Worm (Caenorhabditis elegans) whole organism, L2 larva: ENCODE data around the gene gst-41.

Experiments used
- R02D3.7 ChIP-seq: fragments of 150-350 bp; optimal IDR thresholded peaks from 2 replicates; lab custom pipeline; 2014; ENCODE audit warnings: missing biosample characterization, missing genetic modification characterization
- Y55F3AM.14 ChIP-seq: fragments of 200-800 bp; sonication (Bioruptor generic); optimal IDR thresholded peaks from 2 replicates; lab custom pipeline; 2018; ENCODE audit warnings: mild to moderate bottlenecking, missing genetic modification characterization, missing compliant biosample characterization
- alr-1 ChIP-seq: fragments of 150-350 bp; optimal IDR thresholded peaks from 2 replicates; lab custom pipeline; 2014; ENCODE audit warnings: missing biosample characterization, missing genetic modification characterization
- ama-1 ChIP-seq: fragments of 150-350 bp; optimal IDR thresholded peaks from 2 replicates; lab custom pipeline; 2018; ENCODE audit warnings: inconsistent platforms
- blmp-1 ChIP-seq: sonication (generic microtip); optimal IDR thresholded peaks from 2 replicates; lab custom pipeline; 2017; ENCODE audit warnings: missing genetic modification characterization, mild to moderate bottlenecking, missing compliant biosample characterization, antibody characterized with exemption, moderate library complexity; ENCODE audit not compliant: insufficient read depth
- ceh-16 ChIP-seq: fragments of 150-350 bp; optimal IDR thresholded peaks from 2 replicates; lab custom pipeline; 2014; ENCODE audit warnings: missing biosample characterization, missing genetic modification characterization
- dmd-4 ChIP-seq: sonication (generic microtip); optimal IDR thresholded peaks from 2 replicates; lab custom pipeline; 2017; ENCODE audit warnings: missing biosample characterization, missing genetic modification characterization
- egl-27 ChIP-seq: sonication (generic microtip); optimal IDR thresholded peaks from 3 replicates; lab custom pipeline; 2017; ENCODE audit warnings: missing biosample characterization, missing genetic modification reagents, missing genetic modification characterization
- elt-1 ChIP-seq: fragments of 150-350 bp; optimal IDR thresholded peaks from 2 replicates; lab custom pipeline; 2014; ENCODE audit warnings: missing biosample characterization, missing genetic modification characterization
- elt-3 ChIP-seq: sonication (generic microtip); optimal IDR thresholded peaks from 2 replicates; lab custom pipeline; 2017; ENCODE audit warnings: missing biosample characterization, missing genetic modification characterization
- fos-1 ChIP-seq: fragments of 150-350 bp; optimal IDR thresholded peaks from 2 replicates; lab custom pipeline; 2014; ENCODE audit warnings: missing biosample characterization, missing genetic modification characterization
- gmeb-1 ChIP-seq: fragments of 150-350 bp; optimal IDR thresholded peaks from 2 replicates; lab custom pipeline; 2014; ENCODE audit warnings: missing biosample characterization, missing genetic modification characterization
- lin-11 ChIP-seq: fragments of 150-350 bp; sonication (generic microtip); optimal IDR thresholded peaks from 2 replicates; lab custom pipeline; 2014; ENCODE audit warnings: missing biosample characterization, missing genetic modification characterization, inconsistent platforms, mixed read lengths
- lin-13 ChIP-seq: fragments of 150-350 bp; optimal IDR thresholded peaks from 2 replicates; lab custom pipeline; 2014; ENCODE audit warnings: missing biosample characterization, missing genetic modification reagents, missing genetic modification characterization
- mbf-1 ChIP-seq: sonication (generic microtip); optimal IDR thresholded peaks from 2 replicates; lab custom pipeline; 2017; ENCODE audit warnings: missing biosample characterization, missing genetic modification characterization
- mdl-1 ChIP-seq, 2 experiments: fragments of 150-350 bp in 1 of 2; sonication (generic microtip) in 1 of 2; optimal IDR thresholded peaks; 2 replicates each; lab custom pipeline; 2017; ENCODE audit warnings: missing biosample characterization in 2 of 2, missing genetic modification characterization in 2 of 2
- nhr-12 ChIP-seq: fragments of 150-350 bp; optimal IDR thresholded peaks from 2 replicates; lab custom pipeline; 2014; ENCODE audit warnings: missing biosample characterization, missing genetic modification characterization
- nhr-129 ChIP-seq: fragments of 150-350 bp; optimal IDR thresholded peaks from 2 replicates; lab custom pipeline; 2014; ENCODE audit warnings: missing biosample characterization, missing genetic modification characterization
- nhr-23 ChIP-seq: fragments of 150-350 bp; optimal IDR thresholded peaks from 2 replicates; lab custom pipeline; 2014; ENCODE audit warnings: missing biosample characterization, missing genetic modification reagents, missing genetic modification characterization
- nhr-77 ChIP-seq: fragments of 150-350 bp; optimal IDR thresholded peaks from 2 replicates; lab custom pipeline; 2014; ENCODE audit warnings: missing biosample characterization, missing genetic modification characterization
- peb-1 ChIP-seq: fragments of 150-350 bp; optimal IDR thresholded peaks from 2 replicates; lab custom pipeline; 2014; ENCODE audit warnings: missing biosample characterization, missing genetic modification characterization
- skn-1 ChIP-seq: sonication (generic microtip); optimal IDR thresholded peaks from 2 replicates; lab custom pipeline; 2017; ENCODE audit warnings: missing biosample characterization, missing genetic modification characterization
- sma-9 ChIP-seq, 2 experiments: fragments of 150-350 bp in 1 of 2; sonication (generic microtip) in 1 of 2; optimal IDR thresholded peaks; 2 replicates each; lab custom pipeline; 2014 to 2016; ENCODE audit warnings: missing genetic modification characterization in 2 of 2, mild to moderate bottlenecking in 1 of 2, missing biosample characterization in 1 of 2, missing compliant biosample characterization in 1 of 2, missing genetic modification reagents in 1 of 2, moderate library complexity in 1 of 2
- unc-39 ChIP-seq: fragments of 150-350 bp; optimal IDR thresholded peaks from 2 replicates; lab custom pipeline; 2014; ENCODE audit warnings: missing biosample characterization, missing genetic modification characterization
- unc-55 ChIP-seq: fragments of 150-350 bp; sonication (generic microtip); optimal IDR thresholded peaks from 3 replicates; lab custom pipeline; 2014; ENCODE audit warnings: missing biosample characterization, missing genetic modification reagents, missing genetic modification characterization
- zag-1 ChIP-seq: fragments of 150-350 bp; optimal IDR thresholded peaks from 2 replicates; lab custom pipeline; 2014; ENCODE audit warnings: missing biosample characterization, missing genetic modification characterization
- ztf-1 ChIP-seq: fragments of 200-800 bp; sonication (Bioruptor generic); conservative IDR thresholded peaks from 2 replicates; pipeline ENCODE4 v1.3.6; 2022; ENCODE audit warnings: missing genetic modification characterization, missing compliant biosample characterization
- ztf-4 ChIP-seq: fragments of 150-350 bp; optimal IDR thresholded peaks from 2 replicates; lab custom pipeline; 2014; ENCODE audit warnings: missing biosample characterization, missing genetic modification characterization

The gst-41 gene

DNA sequence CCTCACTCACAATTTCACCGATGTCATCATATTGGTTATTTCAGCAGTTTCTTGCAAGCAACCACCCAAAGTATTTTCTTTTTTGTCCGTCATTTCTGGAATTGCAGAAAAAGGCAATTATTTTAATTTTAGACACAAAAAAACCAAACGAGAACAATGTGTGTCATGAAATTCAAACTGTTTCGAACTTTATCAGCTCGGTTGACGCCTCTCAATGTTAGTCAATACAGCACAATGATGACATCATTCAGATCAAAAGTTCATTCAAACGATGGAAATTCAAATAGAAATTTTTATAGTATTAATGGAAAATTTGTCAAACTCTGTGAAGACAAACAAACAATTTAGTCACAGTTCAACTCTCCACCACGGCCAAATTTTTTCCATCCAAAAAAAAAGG is 7.2 kb downstream of the gst-41 start, which contains the start of gene fbxa-105:
Gene fbxa-105, minus strand, starts transcription at position 97 of the 400 bp plus-strand sequence.
- TF ChIP-seq mbf-1 (no peak), fos-1 (tag; lab: Kevin White, UChicago) (peak; percentile 70), dmd-4 (tag; lab: Kevin White, UChicago) (no peak)

- no peak for TF ChIP-seq nhr-12 (tag; lab: Kevin White, UChicago)
- no peak for TF ChIP-seq lin-11 (tag; lab: Kevin White, UChicago)
- TF ChIP-seq alr-1 (tag; lab: Kevin White, UChicago): no peak
- no peak for TF ChIP-seq ceh-16 (tag; lab: Kevin White, UChicago)
- no peak for TF ChIP-seq ama-1
These were observed 9.3 kb downstream of the gst-41 start, which contains the start of gene C02H6.1 for ce11 chrV:7389771-7390170. Gene C02H6.1 (minus strand): TSS chrV:7389871.

ce11 chrV:7387755-7388154 is 11.3 kb downstream of the gst-41 start, which contains the start of gene C02H6.3:
Gene C02H6.3 (minus strand): TSS chrV:7387855.
- TF ChIP-seq zag-1 (tag; lab: Kevin White, UChicago): no peak
- TF ChIP-seq nhr-129 (tag; lab: Kevin White, UChicago): no peak
- TF ChIP-seq peb-1 (tag; lab: Kevin White, UChicago): no peak
- TF ChIP-seq sma-9 (GFP tag; optimal IDR thresholded peaks at IDR 0.05; lab: Kevin White, UChicago): no peak
- no peak for TF ChIP-seq sma-9 (tag; optimal IDR thresholded peaks at IDR 0.05; lab: Kevin White, UChicago)
- TF ChIP-seq gmeb-1 (tag; lab: Kevin White, UChicago): no peak
- no peak for TF ChIP-seq ceh-16 (tag; lab: Kevin White, UChicago)
- TF ChIP-seq unc-39 (tag; lab: Kevin White, UChicago): no peak
- TF ChIP-seq ztf-4 (tag; lab: Kevin White, UChicago): no peak
- TF ChIP-seq, all 48 proteins: peak for 0

- TF ChIP-seq mbf-1 (no peak), sma-9 (GFP tag; optimal IDR thresholded peaks at IDR 0.05; lab: Kevin White, UChicago) (no peak), sma-9 (tag; optimal IDR thresholded peaks at IDR 0.05; lab: Kevin White, UChicago) (no peak), fos-1 (tag; lab: Kevin White, UChicago) (peak; percentile 2), Y55F3AM.14 (GFP tag; lab: Kevin White, UChicago) (no peak), nhr-23 (tag; lab: Kevin White, UChicago) (no peak), unc-39 (tag; lab: Kevin White, UChicago) (no peak), unc-55 (GFP tag; lab: Kevin White, UChicago) (peak; percentile 6)
These were observed 13.0 kb downstream of the gst-41 start, which contains the start of gene srp-6 for ce11 chrV:7386052-7386573. Gene srp-6 (minus strand): TSS chrV:7386102.

DNA sequence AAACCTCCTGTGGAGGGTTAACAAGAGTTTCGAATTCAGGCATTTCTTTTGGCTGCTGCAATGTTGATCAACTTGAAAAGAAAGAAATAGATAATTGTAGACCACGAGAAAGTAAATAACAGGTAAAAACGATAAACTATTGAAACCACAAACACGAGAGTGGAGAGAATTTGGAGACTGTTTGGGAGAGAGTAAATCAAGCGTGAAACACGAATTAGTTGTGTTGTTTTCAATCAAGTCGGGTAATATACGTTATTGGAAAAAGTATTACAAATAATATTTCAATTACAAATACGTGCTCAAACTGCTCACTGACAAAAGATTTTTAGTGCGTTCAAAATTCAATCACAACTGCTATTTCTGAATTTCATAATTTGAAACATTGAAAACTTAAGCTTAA is 18.1 kb downstream of the gst-41 start, which contains the start of gene C03G6.17:
Gene C03G6.17, minus strand, starts transcription at position 101 of the 400 bp plus-strand sequence.
- no peak for TF ChIP-seq Y55F3AM.14 (GFP tag; lab: Kevin White, UChicago)
- no peak for TF ChIP-seq ztf-1
- TF ChIP-seq alr-1 (tag; lab: Kevin White, UChicago): no peak
- TF ChIP-seq mdl-1 (tag; optimal IDR thresholded peaks at IDR 0.05; lab: Kevin White, UChicago): no peak
- TF ChIP-seq unc-55 (GFP tag; lab: Kevin White, UChicago): no peak
- TF ChIP-seq egl-27: no peak
- no peak for TF ChIP-seq blmp-1 (tag; lab: Kevin White, UChicago)
- no peak for TF ChIP-seq lin-13 (GFP tag; lab: Kevin White, UChicago)
- no peak for TF ChIP-seq ama-1

DNA sequence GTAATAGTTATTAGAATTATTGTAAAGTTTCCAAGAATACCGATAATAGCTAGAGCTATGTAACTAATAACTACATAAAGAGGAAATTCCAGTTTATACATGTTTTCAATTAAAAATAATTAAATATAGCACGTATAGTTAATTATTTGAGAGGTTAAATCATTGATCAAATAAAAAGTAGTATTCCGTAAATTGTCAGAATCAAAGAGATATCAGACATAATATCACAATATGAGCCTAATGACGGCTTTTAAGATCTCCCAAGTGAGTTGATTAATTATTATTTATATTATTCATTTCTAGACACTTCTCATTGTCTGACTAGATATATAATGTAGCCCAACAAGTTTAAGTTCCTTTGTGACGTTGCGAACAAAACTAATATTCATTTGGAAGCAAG is 19.7 kb downstream of the gst-41 start, which contains the start of gene srsx-24:
Gene srsx-24, minus strand, starts transcription at position 101 of the 400 bp plus-strand sequence.
- TF ChIP-seq nhr-77 (tag; lab: Kevin White, UChicago): no peak
- no peak for TF ChIP-seq unc-55 (GFP tag; lab: Kevin White, UChicago)
- no peak for TF ChIP-seq ztf-4 (tag; lab: Kevin White, UChicago)

- TF ChIP-seq R02D3.7 (tag; lab: Kevin White, UChicago): no peak
- TF ChIP-seq mbf-1: no peak
- TF ChIP-seq zag-1 (tag; lab: Kevin White, UChicago): no peak
- no peak for TF ChIP-seq ama-1
- no peak for TF ChIP-seq elt-1 (tag; lab: Kevin White, UChicago)
- no peak for TF ChIP-seq elt-3 (tag; lab: Kevin White, UChicago)
- TF ChIP-seq skn-1 (tag; lab: Kevin White, UChicago): no peak
- no peak for TF ChIP-seq nhr-12 (tag; lab: Kevin White, UChicago)
- no peak for TF ChIP-seq alr-1 (tag; lab: Kevin White, UChicago)
- TF ChIP-seq, all 48 proteins: peak for 0
These were observed 25.0 kb downstream of the gst-41 start, which contains the start of gene srx-56 for ce11 chrV:7374090-7374489. Gene srx-56 (plus strand): TSS chrV:7374390.
